Worm (Caenorhabditis elegans) whole organism, L2 larva: ENCODE results near the gene W03C9.2.

ENCODE experiments used
- ZK546.5 ChIP-seq: sonication (generic microtip); optimal IDR thresholded peaks from 2 replicates; lab custom pipeline; 2017; ENCODE audit warnings: missing biosample characterization, missing genetic modification characterization
- lin-39 ChIP-seq: fragments of 150-350 bp; optimal IDR thresholded peaks from 2 replicates; lab custom pipeline; 2014; ENCODE audit warnings: missing biosample characterization, missing genetic modification reagents, missing genetic modification characterization
- lsy-2 ChIP-seq, 2 experiments: fragments of 150-350 bp in 1 of 2; sonication (generic microtip) in 1 of 2; optimal IDR thresholded peaks; 2 replicates each; lab custom pipeline; 2014 to 2017; ENCODE audit warnings: missing biosample characterization in 2 of 2, missing genetic modification characterization in 2 of 2
- mbf-1 ChIP-seq: sonication (generic microtip); optimal IDR thresholded peaks from 2 replicates; lab custom pipeline; 2017; ENCODE audit warnings: missing biosample characterization, missing genetic modification characterization
- mdl-1 ChIP-seq, 2 experiments: fragments of 150-350 bp in 1 of 2; sonication (generic microtip) in 1 of 2; optimal IDR thresholded peaks; 2 replicates each; lab custom pipeline; 2017; ENCODE audit warnings: missing biosample characterization in 2 of 2, missing genetic modification characterization in 2 of 2
- nhr-10 ChIP-seq: sonication (generic microtip); optimal IDR thresholded peaks from 2 replicates; lab custom pipeline; 2017; ENCODE audit warnings: missing biosample characterization, missing genetic modification characterization
- nhr-11 ChIP-seq: fragments of 150-350 bp; optimal IDR thresholded peaks from 2 replicates; lab custom pipeline; 2014; ENCODE audit warnings: missing biosample characterization, missing genetic modification characterization
- nhr-237 ChIP-seq: fragments of 150-350 bp; optimal IDR thresholded peaks from 2 replicates; lab custom pipeline; 2014; ENCODE audit warnings: missing biosample characterization, missing genetic modification characterization
- skn-1 ChIP-seq: sonication (generic microtip); optimal IDR thresholded peaks from 2 replicates; lab custom pipeline; 2017; ENCODE audit warnings: missing biosample characterization, missing genetic modification characterization
- sma-9 ChIP-seq, 2 experiments: fragments of 150-350 bp in 1 of 2; sonication (generic microtip) in 1 of 2; optimal IDR thresholded peaks; 2 replicates each; lab custom pipeline; 2014 to 2016; ENCODE audit warnings: missing genetic modification characterization in 2 of 2, mild to moderate bottlenecking in 1 of 2, missing biosample characterization in 1 of 2, missing compliant biosample characterization in 1 of 2, missing genetic modification reagents in 1 of 2, moderate library complexity in 1 of 2
- unc-39 ChIP-seq: fragments of 150-350 bp; optimal IDR thresholded peaks from 2 replicates; lab custom pipeline; 2014; ENCODE audit warnings: missing biosample characterization, missing genetic modification characterization
- unc-62 ChIP-seq: fragments of 150-350 bp; optimal IDR thresholded peaks from 2 replicates; lab custom pipeline; 2014; ENCODE audit warnings: missing biosample characterization, missing genetic modification reagents, missing genetic modification characterization
- ztf-11 ChIP-seq: sonication (generic microtip); optimal IDR thresholded peaks from 2 replicates; lab custom pipeline; 2017; ENCODE audit warnings: missing biosample characterization, missing genetic modification characterization

ce11 chrII:11977363-11977762 lies 15.2 kb downstream of the W03C9.2 start, which contains the start of gene Y17G7B.21:
- TF ChIP-seq sma-9 (GFP tag; optimal IDR thresholded peaks at IDR 0.05; lab: Kevin White, UChicago) (no peak), sma-9 (tag; optimal IDR thresholded peaks at IDR 0.05; lab: Kevin White, UChicago) (no peak), nhr-11 (no peak), mbf-1 (no peak), ztf-11 (tag; lab: Kevin White, UChicago) (no peak), nhr-10 (tag; lab: Kevin White, UChicago) (no peak), unc-62 (GFP tag; lab: Kevin White, UChicago) (no peak), unc-39 (tag; lab: Kevin White, UChicago) (no peak), lin-39 (tag; lab: Kevin White, UChicago) (no peak), nhr-237 (tag; lab: Kevin White, UChicago) (no peak), lsy-2 (tag; optimal IDR thresholded peaks at IDR 0.05; lab: Kevin White, UChicago) (no peak), ZK546.5 (tag; lab: Kevin White, UChicago) (no peak), mdl-1 (tag; optimal IDR thresholded peaks at IDR 0.05; lab: Kevin White, UChicago) (no peak), skn-1 (tag; lab: Kevin White, UChicago) (no peak)
